Worm (Caenorhabditis elegans) whole organism, L4 larva: Measurements from ENCODE around the gene C44B7.11.
A peak's percentile ranks its signal among the peaks of the same experiment; 100 is the strongest.

ENCODE experiments used
- D1046.2 ChIP-seq: fragments of 200-800 bp; sonication (Bioruptor generic); IDR thresholded peaks from 2 replicates; pipeline ENCODE4 v1.3.6; 2022; ENCODE audit warnings: missing genetic modification characterization, missing compliant biosample characterization
- F26F4.8 ChIP-seq: fragments of 200-800 bp; sonication (Bioruptor generic); conservative IDR thresholded peaks from 2 replicates; pipeline ENCODE4 v1.3.6; 2022; ENCODE audit warnings: missing genetic modification characterization, missing compliant biosample characterization
- T20F7.1 ChIP-seq: fragments of 200-800 bp; sonication (Bioruptor generic); optimal IDR thresholded peaks from 2 replicates; lab custom pipeline; 2018; ENCODE audit warnings: mild to moderate bottlenecking, missing genetic modification characterization, missing compliant biosample characterization
- Y5F2A.4 ChIP-seq: fragments of 200-800 bp; sonication (Bioruptor generic); optimal IDR thresholded peaks from 2 replicates; lab custom pipeline; 2018; ENCODE audit warnings: mild to moderate bottlenecking, missing genetic modification characterization, missing compliant biosample characterization
- Y75B8A.6 ChIP-seq: fragments of 200-800 bp; sonication (Bioruptor generic); IDR thresholded peaks from 2 replicates; pipeline ENCODE4 v1.3.6; 2022; ENCODE audit warnings: missing genetic modification reagents, missing genetic modification characterization, missing compliant biosample characterization
- ZK337.2 ChIP-seq: fragments of 200-800 bp; sonication (Bioruptor generic); IDR thresholded peaks from 2 replicates; pipeline ENCODE4 v1.3.6; 2022; ENCODE audit warnings: missing genetic modification reagents, missing genetic modification characterization, missing compliant biosample characterization
- aha-1 ChIP-seq: fragments of 150-350 bp; peaks from one replicate; lab custom pipeline; 2014; ENCODE audit warnings: missing biosample characterization, missing genetic modification characterization
- ama-1 ChIP-seq: fragments of 150-350 bp; optimal IDR thresholded peaks from 2 replicates; lab custom pipeline; 2014; ENCODE audit warnings: inconsistent platforms, mixed read lengths
- arid-1 ChIP-seq: fragments of 200-800 bp; sonication (Bioruptor generic); conservative IDR thresholded peaks from 2 replicates; pipeline ENCODE4 v1.3.6; 2022; ENCODE audit warnings: missing genetic modification reagents, missing genetic modification characterization, missing compliant biosample characterization
- ceh-20 ChIP-seq: fragments of 200-800 bp; sonication (Bioruptor generic); IDR thresholded peaks from 2 replicates; pipeline ENCODE4 v1.3.6; 2022; ENCODE audit warnings: missing genetic modification reagents, missing genetic modification characterization, missing compliant biosample characterization
- ceh-28 ChIP-seq: fragments of 150-350 bp; optimal IDR thresholded peaks from 2 replicates; lab custom pipeline; 2014; ENCODE audit warnings: missing biosample characterization, missing genetic modification reagents, missing genetic modification characterization
- ceh-32 ChIP-seq: sonication (generic microtip); optimal IDR thresholded peaks from 2 replicates; lab custom pipeline; 2016; ENCODE audit warnings: mild to moderate bottlenecking, missing genetic modification characterization, missing compliant biosample characterization; ENCODE audit not compliant: poor library complexity
- ceh-44 ChIP-seq: fragments of 200-800 bp; sonication (Bioruptor generic); IDR thresholded peaks from 2 replicates; pipeline ENCODE4 v1.3.6; 2022; ENCODE audit warnings: missing genetic modification reagents, missing genetic modification characterization, missing compliant biosample characterization
- ces-1 ChIP-seq: fragments of 150-350 bp; sonication (generic microtip); optimal IDR thresholded peaks from 4 replicates; lab custom pipeline; 2014; ENCODE audit warnings: missing biosample characterization, missing genetic modification reagents, missing genetic modification characterization
- ctbp-1 ChIP-seq: fragments of 200-800 bp; sonication (Bioruptor generic); IDR thresholded peaks from 2 replicates; pipeline ENCODE4 v1.3.6; 2022; ENCODE audit warnings: missing genetic modification reagents, missing genetic modification characterization, missing compliant biosample characterization
- daf-16 ChIP-seq, 3 experiments: sonication (generic microtip); optimal IDR thresholded peaks; 2 replicates each; lab custom pipeline; 2016 to 2017; ENCODE audit warnings: missing genetic modification characterization in 3 of 3, missing genetic modification reagents in 3 of 3, mild to moderate bottlenecking in 2 of 3, missing compliant biosample characterization in 2 of 3, missing biosample characterization in 1 of 3, moderate library complexity in 1 of 3
- dmd-6 ChIP-seq: fragments of 200-800 bp; sonication (Bioruptor generic); IDR thresholded peaks from 2 replicates; pipeline ENCODE4 v1.3.6; 2022; ENCODE audit warnings: missing genetic modification reagents, missing genetic modification characterization, missing compliant biosample characterization
- dpl-1 ChIP-seq: fragments of 150-350 bp; optimal IDR thresholded peaks from 2 replicates; lab custom pipeline; 2014; ENCODE audit warnings: missing biosample characterization, missing genetic modification reagents, missing genetic modification characterization
- fkh-10 ChIP-seq: fragments of 150-350 bp; optimal IDR thresholded peaks from 2 replicates; lab custom pipeline; 2014; ENCODE audit warnings: missing biosample characterization, missing genetic modification reagents, missing genetic modification characterization
- hif-1 ChIP-seq, 2 experiments: sonication (generic microtip); optimal IDR thresholded peaks; 2 replicates each; lab custom pipeline; 2016 to 2017; ENCODE audit warnings: missing compliant biosample characterization in 2 of 2, missing genetic modification characterization in 2 of 2, missing genetic modification reagents in 2 of 2, missing genotype in 2 of 2, mild to moderate bottlenecking in 1 of 2
- hmg-1.1 ChIP-seq: fragments of 200-800 bp; sonication (Bioruptor generic); IDR thresholded peaks from 2 replicates; pipeline ENCODE4 v1.3.6; 2022; ENCODE audit warnings: missing genetic modification reagents, missing genetic modification characterization, missing compliant biosample characterization
- jun-1 ChIP-seq: fragments of 150-350 bp; optimal IDR thresholded peaks from 2 replicates; lab custom pipeline; 2014; ENCODE audit warnings: missing biosample characterization, missing genetic modification reagents, missing genetic modification characterization
- lin-1 ChIP-seq: fragments of 200-800 bp; sonication (Bioruptor generic); IDR thresholded peaks from 2 replicates; pipeline ENCODE4 v1.3.6; 2022; ENCODE audit warnings: missing genetic modification reagents, missing genetic modification characterization, missing compliant biosample characterization
- lin-13 ChIP-seq: fragments of 150-350 bp; optimal IDR thresholded peaks from 2 replicates; lab custom pipeline; 2014; ENCODE audit warnings: missing biosample characterization, missing genetic modification reagents, missing genetic modification characterization
- lin-15B ChIP-seq: fragments of 150-350 bp; sonication (generic microtip); optimal IDR thresholded peaks from 3 replicates; lab custom pipeline; 2014; ENCODE audit warnings: missing biosample characterization, missing genetic modification characterization
- lin-38 ChIP-seq: fragments of 200-800 bp; sonication (Bioruptor generic); IDR thresholded peaks from 2 replicates; pipeline ENCODE4 v1.3.6; 2022; ENCODE audit warnings: missing genetic modification reagents, missing genetic modification characterization, missing compliant biosample characterization
- lin-39 ChIP-seq: fragments of 150-350 bp; optimal IDR thresholded peaks from 2 replicates; lab custom pipeline; 2014; ENCODE audit warnings: missing biosample characterization, missing genetic modification reagents, missing genetic modification characterization
- lsy-2 ChIP-seq, 2 experiments: fragments of 150-350 bp in 1 of 2; sonication (generic microtip) in 1 of 2; optimal IDR thresholded peaks; 2 replicates each; lab custom pipeline; 2014 to 2017; ENCODE audit warnings: missing biosample characterization in 2 of 2, missing genetic modification characterization in 2 of 2
- madf-5 ChIP-seq, 2 experiments: fragments of 200-800 bp; sonication (Bioruptor generic); IDR thresholded peaks; 2 replicates each; pipeline ENCODE4 v1.3.6; 2022; ENCODE audit warnings: missing compliant biosample characterization in 2 of 2, missing genetic modification characterization in 2 of 2
- mdl-1 ChIP-seq, 2 experiments: fragments of 150-350 bp in 1 of 2; sonication (generic microtip) in 1 of 2; optimal IDR thresholded peaks; 2 replicates each; lab custom pipeline; 2014 to 2017; ENCODE audit warnings: missing biosample characterization in 2 of 2, missing genetic modification characterization in 2 of 2
- mes-2 ChIP-seq: sonication (generic microtip); optimal IDR thresholded peaks from 2 replicates; lab custom pipeline; 2016; ENCODE audit warnings: missing genotype, mild to moderate bottlenecking, missing genetic modification characterization, missing compliant biosample characterization; ENCODE audit not compliant: poor library complexity, severe bottlenecking
- nhr-102 ChIP-seq: sonication (generic microtip); optimal IDR thresholded peaks from 2 replicates; lab custom pipeline; 2016; ENCODE audit warnings: mild to moderate bottlenecking, missing genetic modification characterization, moderate library complexity, missing compliant biosample characterization
- nhr-11 ChIP-seq: fragments of 150-350 bp; optimal IDR thresholded peaks from 2 replicates; lab custom pipeline; 2014; ENCODE audit warnings: missing biosample characterization, missing genetic modification characterization
- nhr-25 ChIP-seq: sonication (generic microtip); optimal IDR thresholded peaks from 2 replicates; lab custom pipeline; 2017; ENCODE audit warnings: missing genetic modification characterization, mild to moderate bottlenecking, missing compliant biosample characterization, antibody characterized with exemption, moderate library complexity, borderline replicate concordance; ENCODE audit not compliant: insufficient read depth
- nhr-42 ChIP-seq: fragments of 200-800 bp; sonication (Bioruptor generic); IDR thresholded peaks from 2 replicates; pipeline ENCODE4 v1.3.6; 2022; ENCODE audit warnings: missing genetic modification characterization, missing compliant biosample characterization
- nhr-48 ChIP-seq: sonication (generic microtip); optimal IDR thresholded peaks from 2 replicates; lab custom pipeline; 2016; ENCODE audit warnings: mild to moderate bottlenecking, missing genetic modification characterization, missing compliant biosample characterization
- nhr-77 ChIP-seq: fragments of 150-350 bp; optimal IDR thresholded peaks from 2 replicates; lab custom pipeline; 2014; ENCODE audit warnings: missing biosample characterization, missing genetic modification characterization
- pqm-1 ChIP-seq: sonication (generic microtip); optimal IDR thresholded peaks from 2 replicates; lab custom pipeline; 2017; ENCODE audit warnings: missing biosample characterization, missing genetic modification characterization
- rbr-2 ChIP-seq: sonication (generic microtip); optimal IDR thresholded peaks from 2 replicates; lab custom pipeline; 2016; ENCODE audit warnings: missing genotype, missing genetic modification characterization, missing compliant biosample characterization
- saeg-2 ChIP-seq: fragments of 200-800 bp; sonication (Bioruptor generic); IDR thresholded peaks from 2 replicates; pipeline ENCODE4 v1.3.6; 2022; ENCODE audit warnings: missing genetic modification reagents, missing genetic modification characterization, missing compliant biosample characterization
- set-16 ChIP-seq: fragments of 200-800 bp; sonication (Bioruptor generic); IDR thresholded peaks from 2 replicates; pipeline ENCODE4 v1.3.6; 2022; ENCODE audit warnings: missing genetic modification reagents, missing genetic modification characterization, missing compliant biosample characterization
- snpc-4 ChIP-seq: fragments of 150-350 bp; optimal IDR thresholded peaks from 2 replicates; lab custom pipeline; 2014; ENCODE audit warnings: missing biosample characterization, missing genetic modification characterization
- tra-1 ChIP-seq: fragments of 200-800 bp; sonication (Bioruptor generic); IDR thresholded peaks from 2 replicates; pipeline ENCODE4 v1.3.6; 2022; ENCODE audit warnings: missing genetic modification reagents, missing genetic modification characterization, missing compliant biosample characterization
- unc-130 ChIP-seq: sonication (generic microtip); optimal IDR thresholded peaks from 2 replicates; lab custom pipeline; 2016; ENCODE audit warnings: missing genetic modification reagents, missing genetic modification characterization, missing compliant biosample characterization
- unc-39 ChIP-seq: sonication (generic microtip); optimal IDR thresholded peaks from 2 replicates; lab custom pipeline; 2017; ENCODE audit warnings: missing biosample characterization, missing genetic modification characterization
- unc-62 ChIP-seq, 3 experiments: fragments of 150-350 bp in 1 of 3; sonication (generic microtip); optimal IDR thresholded peaks in 2 of 3; peaks in 1 of 3; 1 replicate in 1 of 3; 2 replicates in 2 of 3; lab custom pipeline; 2014 to 2017; ENCODE audit warnings: missing biosample characterization in 3 of 3, missing genetic modification characterization in 3 of 3, missing genetic modification reagents in 3 of 3, missing genotype in 1 of 3
- ztf-7 ChIP-seq: fragments of 150-350 bp; optimal IDR thresholded peaks from 2 replicates; lab custom pipeline; 2014; ENCODE audit warnings: missing biosample characterization, missing genetic modification characterization

Gene C44B7.11

DNA sequence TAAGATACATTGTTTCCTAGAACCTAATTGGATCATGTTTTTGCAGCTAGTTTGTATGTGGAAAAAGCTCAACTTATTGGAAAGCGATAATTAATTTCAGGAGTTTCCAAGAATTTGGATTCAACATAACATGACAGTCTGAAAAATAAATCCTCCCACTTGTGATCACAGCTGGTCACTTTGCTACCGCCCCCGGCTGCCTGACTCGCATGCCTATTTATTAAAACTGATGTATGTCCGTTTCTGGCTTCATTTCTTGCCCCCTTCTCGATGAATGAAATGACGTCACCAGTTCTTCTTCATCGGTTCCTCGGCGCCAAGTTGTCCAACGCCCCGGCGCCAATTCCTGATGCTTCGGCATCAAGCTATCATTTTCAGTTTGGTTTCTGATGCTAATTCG lies 29.7 kb upstream of the C44B7.11 start:
- TF ChIP-seq lsy-2 (tag; optimal IDR thresholded peaks at IDR 0.05; lab: Kevin White, UChicago), result no peak
- 0 out of 2 replicates have a peak, but pooled peaks have one; percentile 23 for TF ChIP-seq hmg-1.1 (GFP tag; lab: Robert Waterston, UW)
- TF ChIP-seq ceh-20, result 0 out of 2 replicates have a peak, but pooled peaks have one; percentile 16
- peak; percentile 8; the same call in 1 of the 2 replicates for TF ChIP-seq dmd-6 (GFP tag; lab: Robert Waterston, UW)
- peak; percentile 93 for TF ChIP-seq aha-1 (tag; lab: Kevin White, UChicago)

DNA sequence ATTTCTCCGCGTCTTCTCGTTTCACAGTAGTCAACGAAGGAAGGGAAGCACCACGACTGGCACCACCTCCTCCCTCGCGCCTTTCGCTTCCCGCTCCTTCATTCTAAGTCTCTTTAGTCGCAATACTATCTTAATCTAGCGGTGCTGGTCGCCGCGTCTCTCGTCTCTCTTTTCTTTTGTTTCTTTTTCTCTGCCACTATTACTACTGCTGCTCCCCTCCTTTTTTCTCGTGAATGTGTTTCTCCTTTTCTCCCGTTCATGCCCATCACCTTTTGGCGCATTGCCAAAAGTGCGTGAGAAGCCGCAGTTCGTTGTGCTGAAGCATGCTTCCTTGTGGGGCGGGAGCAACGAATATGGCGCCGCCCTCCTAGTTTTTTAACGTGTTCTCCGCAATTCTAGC lies 29.1 kb upstream of the C44B7.11 start:
- TF ChIP-seq ceh-44 (GFP tag; lab: Robert Waterston, UW) (no peak), hif-1 (tag; optimal IDR thresholded peaks at IDR 0.05; lab: Kevin White, UChicago) (peak; percentile 18 to 74), tra-1 (peak; percentile 82), Y5F2A.4 (no peak), ceh-28 (peak; percentile 34), lin-39 (tag; lab: Kevin White, UChicago) (no peak), fkh-10 (GFP tag; lab: Kevin White, UChicago) (peak; percentile 42), unc-130 (no peak), ctbp-1 (peak; percentile 72), nhr-48 (peak; percentile 75), dpl-1 (GFP tag; lab: Kevin White, UChicago) (peak; percentile 46), Y75B8A.6 (no peak), dmd-6 (GFP tag; lab: Robert Waterston, UW) (peak; percentile 83), madf-5 (GFP tag; IDR thresholded peaks at IDR 0.05; lab: Robert Waterston, UW) (no peak), ces-1 (GFP tag; lab: Kevin White, UChicago) (no peak), lin-13 (GFP tag; lab: Kevin White, UChicago) (peak; percentile 56), jun-1 (peak; percentile 44), lin-38 (peak; percentile 41), nhr-42 (GFP tag; lab: Robert Waterston, UW) (no peak), ceh-32 (tag; lab: Kevin White, UChicago) (peak; percentile 0), arid-1 (GFP tag; lab: Robert Waterston, UW) (peak; percentile 23; the same call in 1 of the 2 replicates), D1046.2 (no peak), set-16 (GFP tag; lab: Robert Waterston, UW) (peak; percentile 68), nhr-102 (tag; lab: Kevin White, UChicago) (peak; percentile 47), nhr-11 (peak; percentile 73), nhr-25 (tag; lab: Kevin White, UChicago) (peak; percentile 14), daf-16 (GFP tag; optimal IDR thresholded peaks at IDR 0.05; lab: Kevin White, UChicago) (peak; percentile 18 to 40), daf-16 (tag; optimal IDR thresholded peaks at IDR 0.05; lab: Kevin White, UChicago) (peak; percentile 69), saeg-2 (GFP tag; lab: Robert Waterston, UW) (no peak), snpc-4 (tag; lab: Kevin White, UChicago) (no peak), rbr-2 (peak; percentile 83), nhr-77 (tag; lab: Kevin White, UChicago) (peak; percentile 56), pqm-1 (tag; lab: Kevin White, UChicago) (peak; percentile 68), T20F7.1 (peak; percentile 64), mdl-1 (tag; optimal IDR thresholded peaks at IDR 0.05; lab: Kevin White, UChicago) (peak; percentile 61 to 91), ceh-20 (peak; percentile 13; the same call in 1 of the 2 replicates), F26F4.8 (GFP tag; lab: Robert Waterston, UW) (no peak), ztf-7 (no peak), unc-62 (GFP tag; optimal IDR thresholded peaks at IDR 0.05 in 1 of 2; lab: Kevin White, UChicago) (no peak), unc-62 (tag; optimal IDR thresholded peaks at IDR 0.05; lab: Kevin White, UChicago) (no peak), lin-15B (tag; lab: Kevin White, UChicago) (no peak), unc-39 (no peak), mes-2 (tag; lab: Kevin White, UChicago) (peak; percentile 83), ama-1 (lab: Kevin White, UChicago) (no peak), aha-1 (tag; lab: Kevin White, UChicago) (peak; percentile 52), ZK337.2 (GFP tag; lab: Robert Waterston, UW) (0 out of 2 replicates have a peak, but pooled peaks have one; percentile 46), lin-1 (peak; percentile 73; the same call in 1 of the 2 replicates)
